Worm (Caenorhabditis elegans): Measurements from ENCODE around the gene cdh-9.

DNA sequence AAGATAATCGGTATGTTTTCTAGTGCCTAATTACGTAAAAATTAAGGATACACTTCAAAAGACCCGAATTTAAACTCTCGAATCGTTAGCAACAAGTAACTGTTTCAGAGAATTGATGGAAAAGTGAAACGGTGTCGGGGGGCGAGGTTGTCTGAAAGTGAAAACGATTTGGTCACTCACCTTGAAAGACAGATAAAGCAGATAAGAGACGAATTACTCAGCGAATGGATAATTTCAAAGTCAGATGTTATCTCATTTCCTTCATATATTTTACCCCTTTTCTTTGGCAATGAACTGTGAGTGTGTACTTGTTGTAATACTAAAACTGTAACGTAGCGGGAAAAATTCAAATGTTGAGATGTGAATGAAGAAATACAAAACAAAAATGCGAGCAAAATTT, 39.3 kb upstream of the cdh-9 start:
- TF ChIP-seq flt-1 (GFP tag; IDR thresholded peaks at IDR 0.05) (no peak), tab-1 (GFP tag; IDR thresholded peaks at IDR 0.05) (no peak), ref-1 (GFP tag; conservative IDR thresholded peaks at IDR 0.05) (no peak), T22C8.4 (GFP tag; IDR thresholded peaks at IDR 0.05) (no peak), ztf-23 (GFP tag; IDR thresholded peaks at IDR 0.05) (no peak)
